Worm (Caenorhabditis elegans): ENCODE data around the gene ZK1236.9.
A peak's percentile ranks its signal among the peaks of the same experiment; 100 is the strongest.

Gene ZK1236.9

ce11 chrIII:8473292-8473691 is 38.3 kb upstream of the ZK1236.9 start:
- TF ChIP-seq let-607 (tag; optimal IDR thresholded peaks at IDR 0.05) (no peak), rpc-1 (optimal IDR thresholded peaks at IDR 0.05) (peak; percentile 54), rpc-1 (tag; optimal IDR thresholded peaks at IDR 0.05) (peak; percentile 83), F52B5.7 (tag; optimal IDR thresholded peaks at IDR 0.05) (peak; percentile 15), pbrm-1 (GFP tag; IDR thresholded peaks at IDR 0.05) (peak; percentile 41; the same call in 1 of the 2 replicates), efl-1 (GFP tag; optimal IDR thresholded peaks at IDR 0.05) (peak; percentile 10), attf-5 (GFP tag; optimal IDR thresholded peaks at IDR 0.05) (peak; percentile 29), madf-6 (GFP tag; IDR thresholded peaks at IDR 0.05) (peak; percentile 61; the same call in 1 of the 2 replicates), madf-3 (GFP tag; IDR thresholded peaks at IDR 0.05) (no peak), hsf-1 (GFP tag; IDR thresholded peaks at IDR 0.05) (peak; percentile 56; the same call in 1 of the 2 replicates), ztf-25 (GFP tag; IDR thresholded peaks at IDR 0.05) (0 out of 2 replicates have a peak, but pooled peaks have one; percentile 51), B0261.1 (tag; optimal IDR thresholded peaks at IDR 0.05) (peak; percentile 70), die-1 (tag; optimal IDR thresholded peaks at IDR 0.05) (peak; percentile 57), him-1 (tag; optimal IDR thresholded peaks at IDR 0.05) (peak; percentile 82), hmg-1.2 (GFP tag; IDR thresholded peaks at IDR 0.05) (peak; percentile 59), Y67H2A.10 (GFP tag; conservative IDR thresholded peaks at IDR 0.05) (no peak), rec-8 (tag; optimal IDR thresholded peaks at IDR 0.05) (peak in 1 of 2 experiments; percentile 25), rcor-1 (GFP tag; IDR thresholded peaks at IDR 0.05) (0 out of 2 replicates have a peak, but pooled peaks have one; percentile 30), C17E4.6 (GFP tag; IDR thresholded peaks at IDR 0.05) (no peak), lsl-1 (GFP tag; optimal IDR thresholded peaks at IDR 0.05) (peak; percentile 38), tbp1 (GFP tag; optimal IDR thresholded peaks at IDR 0.05) (peak; percentile 89), D2030.7 (GFP tag; IDR thresholded peaks at IDR 0.05) (peak; percentile 63), cebp-2 (GFP tag; IDR thresholded peaks at IDR 0.05) (0 out of 2 replicates have a peak, but pooled peaks have one; percentile 36), lin-26 (GFP tag; IDR thresholded peaks at IDR 0.05) (peak; percentile 93), ceh-40 (GFP tag; IDR thresholded peaks at IDR 0.05) (peak; percentile 60; the same call in 1 of the 2 replicates), B0019.2 (GFP tag; conservative IDR thresholded peaks at IDR 0.05) (no peak), nhr-90 (tag; optimal IDR thresholded peaks at IDR 0.05) (peak; percentile 75), bed-2 (GFP tag; IDR thresholded peaks at IDR 0.05) (no peak), B0336.3 (GFP tag; IDR thresholded peaks at IDR 0.05) (no peak), ztf-28 (GFP tag; IDR thresholded peaks at IDR 0.05) (0 out of 2 replicates have a peak, but pooled peaks have one; percentile 42), ztf-18 (tag; optimal IDR thresholded peaks at IDR 0.05) (peak; percentile 39), dpl-1 (GFP tag; optimal IDR thresholded peaks at IDR 0.05) (no peak)

DNA sequence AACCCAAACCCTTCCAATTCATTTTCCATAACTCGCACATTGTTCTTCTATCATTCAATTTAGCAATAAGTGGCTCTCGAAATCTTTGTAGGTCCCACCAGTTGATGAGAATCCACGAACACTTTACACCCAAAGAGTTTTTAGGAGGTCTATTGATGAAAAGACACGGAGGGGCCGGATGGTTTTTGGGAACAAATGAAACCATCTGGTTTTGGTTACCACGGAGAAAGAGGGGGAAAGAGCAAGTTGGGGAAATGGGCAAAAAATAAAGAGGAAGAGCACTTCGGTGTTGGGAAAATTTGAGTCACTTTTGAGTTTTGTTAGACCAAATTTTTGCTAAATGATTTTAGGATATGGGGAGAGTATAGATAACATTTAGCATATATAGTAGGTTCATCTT is 32.5 kb upstream of the ZK1236.9 start:
- no peak for TF ChIP-seq attf-6 (GFP tag; IDR thresholded peaks at IDR 0.05)
- TF ChIP-seq sdz-38 (tag; optimal IDR thresholded peaks at IDR 0.05) = no peak
- TF ChIP-seq B0035.1 (tag; optimal IDR thresholded peaks at IDR 0.05) = no peak
- TF ChIP-seq madf-3 (GFP tag; IDR thresholded peaks at IDR 0.05) = no peak
- no peak for TF ChIP-seq madf-10 (tag; optimal IDR thresholded peaks at IDR 0.05)
- TF ChIP-seq Y95B8A.8 (GFP tag; IDR thresholded peaks at IDR 0.05) = no peak
- TF ChIP-seq efl-1 (GFP tag; optimal IDR thresholded peaks at IDR 0.05) = no peak
- TF ChIP-seq F52B5.7 (tag; optimal IDR thresholded peaks at IDR 0.05) = no peak
- no peak for TF ChIP-seq B0261.1 (tag; optimal IDR thresholded peaks at IDR 0.05)
- no peak for TF ChIP-seq C06A6.2 (GFP tag; conservative IDR thresholded peaks at IDR 0.05)
- TF ChIP-seq sea-2 (GFP tag; IDR thresholded peaks at IDR 0.05) = no peak
- TF ChIP-seq gei-17 (GFP tag; optimal IDR thresholded peaks at IDR 0.05) = no peak
- TF ChIP-seq F49E8.2 (tag; optimal IDR thresholded peaks at IDR 0.05; ENCODE audit: insufficient read depth) = no peak
- TF ChIP-seq repo-1 (tag; optimal IDR thresholded peaks at IDR 0.05) = no peak
